Worm (Caenorhabditis elegans) whole organism, L3 larva: Measurements from ENCODE around the gene C47E8.11.
A peak's percentile ranks its signal among the peaks of the same experiment; 100 is the strongest.

ENCODE experiments used
- R02D3.7 ChIP-seq: fragments of 150-350 bp; optimal IDR thresholded peaks from 2 replicates; lab custom pipeline; 2014; ENCODE audit warnings: missing biosample characterization, missing genetic modification characterization
- ama-1 ChIP-seq: fragments of 150-350 bp; optimal IDR thresholded peaks from 2 replicates; lab custom pipeline; 2018
- ceh-82 ChIP-seq: fragments of 150-350 bp; optimal IDR thresholded peaks from 2 replicates; lab custom pipeline; 2014; ENCODE audit warnings: missing biosample characterization, missing genetic modification characterization
- daf-12 ChIP-seq: fragments of 150-350 bp; optimal IDR thresholded peaks from 2 replicates; lab custom pipeline; 2014; ENCODE audit warnings: missing biosample characterization, missing genetic modification reagents, missing genetic modification characterization
- egl-27 ChIP-seq: sonication (generic microtip); optimal IDR thresholded peaks from 4 replicates; lab custom pipeline; 2017; ENCODE audit warnings: missing biosample characterization, missing genetic modification reagents, missing genetic modification characterization
- egl-5 ChIP-seq: fragments of 150-350 bp; optimal IDR thresholded peaks from 2 replicates; lab custom pipeline; 2017; ENCODE audit warnings: missing biosample characterization, missing genetic modification reagents, missing genetic modification characterization, inconsistent platforms
- elt-2 ChIP-seq: sonication (generic microtip); optimal IDR thresholded peaks from 2 replicates; lab custom pipeline; 2016; ENCODE audit warnings: missing genetic modification reagents, mild to moderate bottlenecking, missing genetic modification characterization, missing compliant biosample characterization
- elt-3 ChIP-seq, 3 experiments: fragments of 150-350 bp in 1 of 3; sonication (generic microtip) in 2 of 3; optimal IDR thresholded peaks; 2 replicates in 2 of 3; 4 replicates in 1 of 3; lab custom pipeline; 2014 to 2017; ENCODE audit warnings: missing biosample characterization in 3 of 3, missing genetic modification characterization in 3 of 3
- fkh-2 ChIP-seq: fragments of 150-350 bp; optimal IDR thresholded peaks from 2 replicates; lab custom pipeline; 2014; ENCODE audit warnings: missing biosample characterization, missing genetic modification reagents, missing genetic modification characterization
- hmg-11 ChIP-seq: sonication (generic microtip); optimal IDR thresholded peaks from 2 replicates; lab custom pipeline; 2016; ENCODE audit warnings: missing genetic modification characterization, missing compliant biosample characterization
- lin-39 ChIP-seq: fragments of 150-350 bp; optimal IDR thresholded peaks from 2 replicates; lab custom pipeline; 2018; ENCODE audit warnings: missing biosample characterization, missing genetic modification reagents, missing genetic modification characterization
- mdl-1 ChIP-seq: fragments of 150-350 bp; optimal IDR thresholded peaks from 2 replicates; lab custom pipeline; 2014; ENCODE audit warnings: missing biosample characterization, missing genetic modification characterization
- mml-1 ChIP-seq: fragments of 150-350 bp; sonication (generic microtip); optimal IDR thresholded peaks from 3 replicates; lab custom pipeline; 2014; ENCODE audit warnings: missing biosample characterization, missing genetic modification characterization
- nfya-1 ChIP-seq: sonication (generic microtip); optimal IDR thresholded peaks from 2 replicates; lab custom pipeline; 2017; ENCODE audit warnings: missing genetic modification characterization, mild to moderate bottlenecking, missing compliant biosample characterization, antibody characterized with exemption, moderate library complexity; ENCODE audit not compliant: insufficient read depth
- nhr-11 ChIP-seq: fragments of 150-350 bp; optimal IDR thresholded peaks from 2 replicates; lab custom pipeline; 2014; ENCODE audit warnings: missing biosample characterization, missing genetic modification characterization
- nhr-12 ChIP-seq: fragments of 150-350 bp; optimal IDR thresholded peaks from 2 replicates; lab custom pipeline; 2014; ENCODE audit warnings: missing biosample characterization, missing genetic modification characterization
- nhr-25 ChIP-seq: sonication (generic microtip); optimal IDR thresholded peaks from 2 replicates; lab custom pipeline; 2017; ENCODE audit warnings: missing biosample characterization, missing genetic modification characterization
- nhr-28 ChIP-seq: fragments of 150-350 bp; optimal IDR thresholded peaks from 2 replicates; lab custom pipeline; 2014; ENCODE audit warnings: missing biosample characterization, missing genetic modification characterization
- nhr-43 ChIP-seq: sonication (generic microtip); optimal IDR thresholded peaks from 2 replicates; lab custom pipeline; 2016; ENCODE audit warnings: mild to moderate bottlenecking, missing genetic modification characterization, missing compliant biosample characterization; ENCODE audit not compliant: poor library complexity, severe bottlenecking
- nhr-67 ChIP-seq: fragments of 150-350 bp; optimal IDR thresholded peaks from 2 replicates; lab custom pipeline; 2014; ENCODE audit warnings: missing biosample characterization, missing genetic modification characterization
- pha-4 ChIP-seq: fragments of 150-350 bp; optimal IDR thresholded peaks from 2 replicates; lab custom pipeline; 2014; ENCODE audit warnings: missing biosample characterization, missing genetic modification reagents, missing genetic modification characterization
- sea-2 ChIP-seq: fragments of 150-350 bp; sonication (generic microtip); optimal IDR thresholded peaks from 4 replicates; lab custom pipeline; 2014; ENCODE audit warnings: missing biosample characterization, missing genetic modification reagents, missing genetic modification characterization
- snpc-4 ChIP-seq: fragments of 150-350 bp; optimal IDR thresholded peaks from 2 replicates; lab custom pipeline; 2014; ENCODE audit warnings: missing biosample characterization, missing genetic modification characterization
- tbx-2 ChIP-seq: sonication (generic microtip); optimal IDR thresholded peaks from 2 replicates; lab custom pipeline; 2016; ENCODE audit warnings: mild to moderate bottlenecking, missing genetic modification characterization, missing compliant biosample characterization
- unc-39 ChIP-seq: sonication (generic microtip); optimal IDR thresholded peaks from 4 replicates; lab custom pipeline; 2017; ENCODE audit warnings: missing biosample characterization, missing genetic modification characterization
- unc-62 ChIP-seq: fragments of 150-350 bp; sonication (generic microtip); optimal IDR thresholded peaks from 4 replicates; lab custom pipeline; 2014; ENCODE audit warnings: missing biosample characterization, missing genetic modification reagents, missing genetic modification characterization
- zag-1 ChIP-seq: fragments of 150-350 bp; optimal IDR thresholded peaks from 2 replicates; lab custom pipeline; 2014; ENCODE audit warnings: missing biosample characterization, missing genetic modification characterization
- ztf-11 ChIP-seq: fragments of 150-350 bp; optimal IDR thresholded peaks from 2 replicates; lab custom pipeline; 2014; ENCODE audit warnings: missing biosample characterization, missing genetic modification characterization
- ztf-4 ChIP-seq: fragments of 150-350 bp; optimal IDR thresholded peaks from 2 replicates; lab custom pipeline; 2014; ENCODE audit warnings: missing biosample characterization, missing genetic modification characterization

C47E8.11 gene

ce11 chrV:14685435-14686058 lies 2.9 kb upstream of the C47E8.11 start, which contains the start of gene C47E8.4 (continued):
- peak; percentile 57 for TF ChIP-seq daf-12
- peak; percentile 19 for TF ChIP-seq nhr-67

- TF ChIP-seq nhr-28 (no peak), egl-5 (tag; lab: Kevin White, UChicago) (no peak), ztf-4 (tag; lab: Kevin White, UChicago) (no peak), nhr-25 (tag; lab: Kevin White, UChicago) (peak; percentile 11), snpc-4 (tag; lab: Kevin White, UChicago) (peak; percentile 3), elt-3 (tag; optimal IDR thresholded peaks at IDR 0.05; lab: Kevin White, UChicago) (no peak), hmg-11 (no peak), ama-1 (peak; percentile 93), unc-39 (tag; lab: Kevin White, UChicago) (no peak), zag-1 (tag; lab: Kevin White, UChicago) (no peak), nhr-12 (no peak), nhr-11 (tag; lab: Kevin White, UChicago) (no peak), tbx-2 (no peak), lin-39 (tag; lab: Kevin White, UChicago) (no peak), R02D3.7 (tag; lab: Kevin White, UChicago) (no peak), fkh-2 (tag; lab: Kevin White, UChicago) (no peak)
- TF ChIP-seq, all 47 proteins: peak for 3
These were observed 1.9 kb upstream of the C47E8.11 start for ce11 chrV:14686231-14687105.

DNA sequence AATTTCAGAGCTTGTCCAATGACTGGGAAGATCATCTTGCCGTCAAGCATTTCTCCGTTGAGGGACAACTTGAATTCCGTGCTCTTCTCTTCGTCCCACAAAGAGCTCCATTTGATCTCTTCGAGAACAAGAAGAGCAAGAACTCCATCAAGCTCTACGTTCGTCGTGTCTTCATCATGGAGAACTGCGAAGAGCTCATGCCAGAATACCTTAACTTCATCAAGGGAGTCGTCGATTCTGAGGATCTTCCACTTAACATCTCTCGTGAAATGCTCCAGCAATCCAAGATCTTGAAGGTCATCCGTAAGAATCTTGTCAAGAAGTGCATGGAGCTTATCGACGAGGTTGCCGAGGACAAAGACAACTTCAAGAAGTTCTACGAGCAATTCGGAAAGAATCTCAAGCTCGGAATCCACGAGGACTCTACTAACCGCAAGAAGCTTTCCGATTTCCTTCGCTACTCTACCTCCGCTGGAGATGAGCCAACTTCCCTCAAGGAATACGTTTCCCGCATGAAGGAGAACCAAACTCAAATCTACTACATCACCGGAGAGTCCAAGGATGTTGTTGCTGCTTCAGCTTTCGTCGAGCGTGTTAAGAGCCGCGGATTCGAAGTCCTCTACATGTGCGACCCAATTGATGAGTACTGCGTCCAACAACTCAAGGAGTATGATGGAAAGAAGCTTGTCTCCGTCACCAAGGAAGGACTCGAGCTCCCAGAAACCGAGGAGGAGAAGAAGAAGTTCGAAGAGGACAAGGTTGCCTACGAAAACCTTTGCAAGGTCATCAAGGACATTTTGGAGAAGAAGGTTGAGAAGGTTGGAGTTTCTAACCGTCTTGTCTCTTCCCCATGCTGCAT lies 1.1 kb upstream of the C47E8.11 start:
- TF ChIP-seq ama-1, result peak; percentile 91
- peak; percentile 16 for TF ChIP-seq pha-4 (tag; lab: Kevin White, UChicago)
- peak; percentile 5 for TF ChIP-seq ztf-4 (tag; lab: Kevin White, UChicago)
- TF ChIP-seq unc-39 (tag; lab: Kevin White, UChicago), result no peak
- no peak for TF ChIP-seq sea-2 (GFP tag; lab: Kevin White, UChicago)
- no peak for TF ChIP-seq mml-1 (tag; lab: Kevin White, UChicago)
- TF ChIP-seq nfya-1, result peak; percentile 25

DNA sequence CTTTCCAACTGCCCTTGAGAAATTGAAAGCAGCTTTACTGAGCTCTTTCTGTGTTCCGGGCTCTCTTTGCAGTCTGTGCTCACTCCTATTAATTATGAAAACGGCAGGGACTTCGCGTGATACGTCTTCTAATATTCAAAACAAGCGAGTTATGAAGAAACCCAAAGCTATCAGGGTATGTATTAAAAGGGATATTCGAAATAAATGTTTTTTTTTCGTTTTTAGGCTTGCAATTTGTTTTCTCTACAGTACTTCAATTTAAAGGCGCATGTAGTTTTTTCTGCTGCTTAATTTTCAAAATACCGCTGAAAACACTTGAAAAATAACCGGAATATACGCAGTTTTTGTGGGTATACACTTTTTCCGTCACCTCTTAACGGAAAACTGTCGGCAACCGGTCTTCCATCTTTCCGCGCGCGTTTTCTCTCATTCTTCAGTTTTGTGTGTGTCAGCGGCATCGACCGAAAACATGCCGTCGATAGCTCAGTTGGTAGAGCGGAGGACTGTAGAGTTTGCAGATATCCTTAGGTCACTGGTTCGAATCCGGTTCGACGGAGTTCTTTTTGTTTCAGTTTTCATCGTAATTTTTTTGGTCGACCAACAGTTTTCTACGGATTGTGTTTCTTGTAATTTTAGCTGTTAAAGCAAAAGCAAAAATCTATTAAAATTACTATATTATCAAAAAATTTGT lies 789 bp downstream of the C47E8.11 start, which contains the start of gene gasr-8:
Gene gasr-8 (plus strand): TSS at position 51 of the 691 bp plus-strand sequence.
- TF ChIP-seq R02D3.7 (tag; lab: Kevin White, UChicago) (no peak), fkh-2 (tag; lab: Kevin White, UChicago) (no peak), daf-12 (no peak), ceh-82 (tag; lab: Kevin White, UChicago) (no peak), nfya-1 (peak; percentile 22), unc-62 (no peak), elt-2 (tag; lab: Kevin White, UChicago) (no peak), pha-4 (tag; lab: Kevin White, UChicago) (peak; percentile 18), mdl-1 (no peak)
- TF ChIP-seq, all 47 proteins: peak for 2

DNA sequence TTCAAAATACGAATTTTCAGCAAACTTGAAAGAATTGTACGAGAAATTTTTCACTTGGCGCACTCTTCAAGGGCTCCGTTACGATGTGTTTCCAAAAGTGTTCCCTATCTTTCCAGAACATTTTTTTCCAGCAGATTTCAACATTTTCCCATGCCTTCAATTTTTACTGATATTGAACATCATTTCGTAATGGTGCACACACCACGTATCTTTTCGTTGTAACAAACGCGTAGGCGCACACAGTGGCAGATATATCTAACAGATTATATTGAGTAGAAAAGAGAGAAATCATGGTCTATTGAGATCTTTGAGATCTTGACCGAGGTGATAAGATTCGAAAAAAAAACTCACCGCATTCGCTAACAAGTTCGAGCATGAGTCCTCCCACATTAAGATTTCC lies 7.3 kb downstream of the C47E8.11 start:
- TF ChIP-seq nhr-28 (no peak), ztf-11 (tag; lab: Kevin White, UChicago) (no peak), R02D3.7 (tag; lab: Kevin White, UChicago) (no peak), lin-39 (tag; lab: Kevin White, UChicago) (no peak), mml-1 (tag; lab: Kevin White, UChicago) (no peak), egl-5 (tag; lab: Kevin White, UChicago) (no peak), nhr-43 (tag; lab: Kevin White, UChicago) (no peak), egl-27 (tag; lab: Kevin White, UChicago) (no peak), nhr-11 (tag; lab: Kevin White, UChicago) (no peak)
